Worm (Caenorhabditis elegans): Measurements from ENCODE around the gene K08B12.3.

K08B12.3 gene

ce11 chrV:6234876-6235275, at the start of gene K08B12.3:
Gene K08B12.3 (plus strand): TSS chrV:6235176.
- TF ChIP-seq dve-1 (tag; optimal IDR thresholded peaks at IDR 0.05; ENCODE audit: insufficient read depth) (peak; percentile 4), ceh-20 (GFP tag; IDR thresholded peaks at IDR 0.05) (no peak), lin-38 (GFP tag; IDR thresholded peaks at IDR 0.05) (peak; percentile 51), lsy-2 (tag; optimal IDR thresholded peaks at IDR 0.05) (peak in 1 of 2 experiments; percentile 13), nhr-48 (tag; optimal IDR thresholded peaks at IDR 0.05) (no peak), mdt-29 (GFP tag; IDR thresholded peaks at IDR 0.05) (no peak), dmd-9 (GFP tag; IDR thresholded peaks at IDR 0.05) (no peak)

- peak in 1 of 2 experiments; percentile 97 for TF ChIP-seq unc-62 (GFP tag; optimal IDR thresholded peaks at IDR 0.05 in 1 of 2)
- TF ChIP-seq unc-62 (tag; optimal IDR thresholded peaks at IDR 0.05), result no peak
- no peak for TF ChIP-seq jun-1 (tag; optimal IDR thresholded peaks at IDR 0.05)
- no peak for TF ChIP-seq nhr-48 (tag; optimal IDR thresholded peaks at IDR 0.05)
- TF ChIP-seq hlh-11 (tag; optimal IDR thresholded peaks at IDR 0.05), result peak; percentile 11
- no peak for TF ChIP-seq nhr-41 (GFP tag; IDR thresholded peaks at IDR 0.05)
Measured at ce11 chrV:6202573-6202972, 32.4 kb upstream of the K08B12.3 start, which contains the start of gene ttn-1. Gene ttn-1 (minus strand): TSS chrV:6202632.

- TF ChIP-seq lim-7 (GFP tag; IDR thresholded peaks at IDR 0.05) (no peak), daf-16 (GFP tag; optimal IDR thresholded peaks at IDR 0.05) (peak in 1 of 2 experiments; percentile 91), daf-16 (tag; optimal IDR thresholded peaks at IDR 0.05) (no peak), hmg-1.1 (GFP tag; IDR thresholded peaks at IDR 0.05) (0 out of 2 replicates have a peak, but pooled peaks have one; percentile 17), nhr-11 (tag; optimal IDR thresholded peaks at IDR 0.05) (peak; percentile 69), ZK337.2 (GFP tag; IDR thresholded peaks at IDR 0.05) (no peak), T26A8.4 (GFP tag; IDR thresholded peaks at IDR 0.05) (0 out of 2 replicates have a peak, but pooled peaks have one; percentile 23), hlh-11 (tag; optimal IDR thresholded peaks at IDR 0.05) (peak; percentile 58), mdt-29 (GFP tag; IDR thresholded peaks at IDR 0.05) (0 out of 2 replicates have a peak, but pooled peaks have one; percentile 17), set-16 (GFP tag; IDR thresholded peaks at IDR 0.05) (0 out of 2 replicates have a peak, but pooled peaks have one; percentile 19)
Measured at ce11 chrV:6204046-6204445, 30.9 kb upstream of the K08B12.3 start.

- TF ChIP-seq ztf-7 (tag; optimal IDR thresholded peaks at IDR 0.05) (no peak), nhr-28 (tag; optimal IDR thresholded peaks at IDR 0.05) (peak; percentile 25), lsy-2 (tag; optimal IDR thresholded peaks at IDR 0.05) (no peak), egl-27 (tag; optimal IDR thresholded peaks at IDR 0.05) (no peak)
Measured at ce11 chrV:6206498-6206897, 28.5 kb upstream of the K08B12.3 start, which contains the start of gene W06H8.2. Gene W06H8.2 (plus strand): TSS chrV:6206755.

ce11 chrV:6208585-6208984, 26.4 kb upstream of the K08B12.3 start, which contains the start of gene rme-1:
Gene rme-1 (plus strand): TSS chrV:6208885.
- TF ChIP-seq egl-43 (GFP tag; IDR thresholded peaks at IDR 0.05) (no peak), ztf-11 (tag; optimal IDR thresholded peaks at IDR 0.05) (no peak), mdt-29 (GFP tag; IDR thresholded peaks at IDR 0.05) (no peak), egl-27 (tag; optimal IDR thresholded peaks at IDR 0.05) (no peak), tra-1 (GFP tag; IDR thresholded peaks at IDR 0.05) (no peak), Y105C5A.15 (GFP tag; IDR thresholded peaks at IDR 0.05) (no peak), ctbp-1 (GFP tag; IDR thresholded peaks at IDR 0.05) (no peak), F49E8.2 (tag; optimal IDR thresholded peaks at IDR 0.05; ENCODE audit: borderline replicate concordance) (no peak), gei-8 (GFP tag; optimal IDR thresholded peaks at IDR 0.05) (no peak)

ce11 chrV:6209930-6210647, 24.9 kb upstream of the K08B12.3 start:
- TF ChIP-seq pqm-1 (tag; optimal IDR thresholded peaks at IDR 0.05) (peak; percentile 46), ceh-44 (GFP tag; IDR thresholded peaks at IDR 0.05) (no peak), dmd-6 (GFP tag; IDR thresholded peaks at IDR 0.05) (peak; percentile 60; the same call in 1 of the 2 replicates), lin-1 (GFP tag; IDR thresholded peaks at IDR 0.05) (no peak), vab-7 (GFP tag; IDR thresholded peaks at IDR 0.05) (no peak), nhr-28 (tag; optimal IDR thresholded peaks at IDR 0.05) (peak; percentile 42), unc-62 (GFP tag; optimal IDR thresholded peaks at IDR 0.05 in 1 of 2) (peak in 1 of 2 experiments; percentile 91), unc-62 (tag; optimal IDR thresholded peaks at IDR 0.05) (no peak), hlh-11 (tag; optimal IDR thresholded peaks at IDR 0.05) (peak; percentile 18), mep-1 (tag; optimal IDR thresholded peaks at IDR 0.05) (no peak)
